Fruit fly (Drosophila melanogaster) whole organism, embryonic: ENCODE data around the gene CG42404.

ENCODE experiments used
- BtbVII ChIP-seq: fragments of 200-800 bp; sonication (Bioruptor generic); optimal IDR thresholded peaks from 3 replicates; lab custom pipeline; 2017; ENCODE audit warnings: missing biosample characterization, mild to moderate bottlenecking, missing genetic modification characterization
- CG10209 ChIP-seq: fragments of 200-800 bp; sonication (Bioruptor generic); optimal IDR thresholded peaks from 3 replicates; lab custom pipeline; 2017; ENCODE audit warnings: missing biosample characterization, mild to moderate bottlenecking, missing genetic modification characterization, missing genetic modification reagents
- CG11247 ChIP-seq: fragments of 200-800 bp; sonication (Bioruptor generic); IDR thresholded peaks from 2 replicates; pipeline ENCODE4 v1.3.6; 2022; ENCODE audit warnings: missing biosample characterization, missing genetic modification characterization
- CG1647 ChIP-seq: fragments of 200-800 bp; sonication (Bioruptor generic); optimal IDR thresholded peaks from 3 replicates; lab custom pipeline; 2016; ENCODE audit warnings: missing biosample characterization, missing genetic modification characterization
- CG2875 ChIP-seq: fragments of 200-800 bp; sonication (Bioruptor generic); optimal IDR thresholded peaks from 2 replicates; lab custom pipeline; 2017; ENCODE audit warnings: missing biosample characterization, mild to moderate bottlenecking, missing genetic modification characterization, missing genetic modification reagents
- CG4424 ChIP-seq: fragments of 200-800 bp; sonication (Bioruptor generic); optimal IDR thresholded peaks from 3 replicates; lab custom pipeline; 2016; ENCODE audit warnings: missing biosample characterization, missing genetic modification characterization
- dati ChIP-seq: fragments of 200-800 bp; sonication (Bioruptor generic); IDR thresholded peaks from 2 replicates; pipeline ENCODE4 v1.3.6; 2022; ENCODE audit warnings: missing biosample characterization, missing genetic modification characterization
- kah ChIP-seq: fragments of 200-800 bp; sonication (Bioruptor generic); optimal IDR thresholded peaks from 2 replicates; lab custom pipeline; 2018; ENCODE audit warnings: missing biosample characterization, mild to moderate bottlenecking, missing genetic modification characterization
- ranshi ChIP-seq: fragments of 200-800 bp; sonication (Bioruptor generic); IDR thresholded peaks from 2 replicates; pipeline ENCODE4 v1.3.6; 2022; ENCODE audit warnings: missing biosample characterization, missing genetic modification characterization

- no peak for TF ChIP-seq CG4424 (GFP tag; lab: Kevin White, UChicago)
- TF ChIP-seq CG10209 (GFP tag; lab: Kevin White, UChicago): no peak
- no peak for TF ChIP-seq dati
- TF ChIP-seq kah: no peak
- TF ChIP-seq CG2875 (GFP tag; lab: Kevin White, UChicago): no peak
- no peak for TF ChIP-seq ranshi
- no peak for TF ChIP-seq BtbVII (GFP tag; lab: Kevin White, UChicago)
- no peak for TF ChIP-seq CG1647 (GFP tag; lab: Kevin White, UChicago)
- TF ChIP-seq CG11247 (GFP tag; lab: Robert Waterston, UW): no peak
Observed at dm6 chr3R:15281335-15281963, 31.6 kb downstream of the CG42404 start.
